Worm (Caenorhabditis elegans) whole organism, young adult: ENCODE measurements around the gene ZK643.2.

Experiments used
- B0336.3 ChIP-seq: fragments of 200-800 bp; sonication (Bioruptor generic); IDR thresholded peaks from 2 replicates; pipeline ENCODE4 v1.3.6; 2022; ENCODE audit warnings: missing genetic modification characterization, missing compliant biosample characterization
- C06A6.2 ChIP-seq: fragments of 200-800 bp; sonication (Bioruptor generic); conservative IDR thresholded peaks from 2 replicates; pipeline ENCODE4 v1.3.6; 2022; ENCODE audit warnings: missing genetic modification characterization, missing compliant biosample characterization
- K11D2.4 ChIP-seq: fragments of 200-800 bp; sonication (Bioruptor generic); IDR thresholded peaks from 2 replicates; pipeline ENCODE4 v1.3.6; 2022; ENCODE audit warnings: missing genetic modification reagents, missing genetic modification characterization, missing compliant biosample characterization
- K12H6.12 ChIP-seq: fragments of 200-800 bp; sonication (Bioruptor generic); optimal IDR thresholded peaks from 2 replicates; lab custom pipeline; 2018; ENCODE audit warnings: mild to moderate bottlenecking, missing genetic modification characterization, missing compliant biosample characterization
- atf-7 ChIP-seq: sonication (generic microtip); optimal IDR thresholded peaks from 2 replicates; lab custom pipeline; 2017; ENCODE audit warnings: mild to moderate bottlenecking, missing genetic modification characterization, missing compliant biosample characterization
- fkh-3 ChIP-seq: sonication (generic microtip); optimal IDR thresholded peaks from 2 replicates; lab custom pipeline; 2016; ENCODE audit warnings: mild to moderate bottlenecking, missing genetic modification characterization, missing compliant biosample characterization
- lag-1 ChIP-seq: fragments of 200-800 bp; sonication (Bioruptor generic); IDR thresholded peaks from 2 replicates; pipeline ENCODE4 v1.3.6; 2022; ENCODE audit warnings: missing genetic modification reagents, missing genetic modification characterization, missing compliant biosample characterization
- lin-26 ChIP-seq: fragments of 200-800 bp; sonication (Bioruptor generic); IDR thresholded peaks from 2 replicates; pipeline ENCODE4 v1.3.6; 2022; ENCODE audit warnings: missing genetic modification reagents, missing genetic modification characterization, missing compliant biosample characterization
- nhr-80 ChIP-seq: sonication (generic microtip); optimal IDR thresholded peaks from 2 replicates; lab custom pipeline; 2016; ENCODE audit warnings: missing genetic modification characterization, missing compliant biosample characterization
- pha-4 ChIP-seq: fragments of 150-350 bp; sonication (generic microtip); optimal IDR thresholded peaks from 2 replicates; lab custom pipeline; 2014; ENCODE audit warnings: missing biosample characterization, missing genetic modification reagents, missing genetic modification characterization
- tbx-9 ChIP-seq: sonication (generic microtip); optimal IDR thresholded peaks from 2 replicates; lab custom pipeline; 2016; ENCODE audit warnings: borderline replicate concordance, missing genetic modification characterization, inconsistent platforms, missing compliant biosample characterization

DNA sequence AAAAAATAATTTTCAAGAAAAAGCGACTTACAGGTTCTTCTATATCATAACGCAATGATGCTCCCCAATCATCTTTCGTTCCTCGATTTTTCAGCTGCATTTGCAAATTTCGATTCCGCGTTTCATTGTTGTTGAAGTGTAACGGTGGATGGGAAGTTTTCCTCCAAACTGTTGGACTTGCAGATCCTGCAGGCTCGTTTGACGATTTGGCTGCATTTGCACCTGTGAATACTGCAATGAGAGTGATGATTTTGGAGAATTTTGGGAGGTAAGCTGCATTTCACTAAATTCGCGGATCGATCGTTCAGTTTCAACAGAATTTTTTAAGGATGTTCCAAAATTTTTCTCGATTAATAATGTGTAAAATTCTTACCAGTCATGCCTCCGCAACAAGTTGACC, 24.6 kb downstream of the ZK643.2 start:
- TF ChIP-seq nhr-80 (tag; lab: Kevin White, UChicago) (no peak), fkh-3 (tag; lab: Kevin White, UChicago) (no peak), lag-1 (GFP tag; lab: Robert Waterston, UW) (no peak), K12H6.12 (tag; lab: Kevin White, UChicago) (no peak), C06A6.2 (no peak), B0336.3 (no peak), atf-7 (tag; lab: Kevin White, UChicago) (no peak), pha-4 (tag; lab: Kevin White, UChicago) (no peak), tbx-9 (tag; lab: Kevin White, UChicago) (no peak), K11D2.4 (no peak), lin-26 (no peak)
